Worm (Caenorhabditis elegans) whole organism, L4/young adult: ENCODE data around the gene Y44A6C.1.

Source experiments
- W03F9.2 ChIP-seq: fragments of 150-350 bp; optimal IDR thresholded peaks from 2 replicates; lab custom pipeline; 2014; ENCODE audit warnings: missing biosample characterization, missing genetic modification characterization
- dao-5 ChIP-seq: sonication (generic microtip); optimal IDR thresholded peaks from 2 replicates; lab custom pipeline; 2016; ENCODE audit warnings: missing genotype, missing genetic modification characterization, moderate library complexity, missing compliant biosample characterization
- him-1 ChIP-seq: sonication (generic microtip); optimal IDR thresholded peaks from 2 replicates; lab custom pipeline; 2016; ENCODE audit warnings: missing genotype, missing genetic modification reagents, missing genetic modification characterization, missing compliant biosample characterization

Gene Y44A6C.1

DNA sequence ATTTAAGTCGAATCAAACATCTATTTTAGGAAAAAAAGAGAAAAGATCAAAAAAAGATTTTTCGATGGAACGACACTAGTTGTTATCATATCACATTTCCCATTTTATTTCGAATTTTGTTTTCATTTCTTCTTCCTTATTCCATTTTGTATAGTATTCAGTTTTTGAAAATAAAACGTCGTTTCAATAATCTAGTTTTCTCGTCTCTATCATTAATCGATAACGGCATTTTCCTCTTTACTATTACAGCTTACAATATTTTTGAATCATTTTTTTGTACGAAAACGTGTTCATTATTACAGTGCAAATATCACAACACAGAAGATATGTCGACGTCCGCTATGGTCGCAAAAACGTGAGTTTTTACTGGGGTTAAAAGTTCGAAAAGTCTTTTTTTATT lies at the start of gene Y44A6C.1:
Y44A6C.1 (plus strand) TSS at position 301 of the 400 bp plus-strand sequence.
- TF ChIP-seq him-1 (tag; lab: Kevin White, UChicago) (no peak), dao-5 (tag; lab: Kevin White, UChicago) (no peak), W03F9.2 (tag; lab: Kevin White, UChicago) (no peak)

DNA sequence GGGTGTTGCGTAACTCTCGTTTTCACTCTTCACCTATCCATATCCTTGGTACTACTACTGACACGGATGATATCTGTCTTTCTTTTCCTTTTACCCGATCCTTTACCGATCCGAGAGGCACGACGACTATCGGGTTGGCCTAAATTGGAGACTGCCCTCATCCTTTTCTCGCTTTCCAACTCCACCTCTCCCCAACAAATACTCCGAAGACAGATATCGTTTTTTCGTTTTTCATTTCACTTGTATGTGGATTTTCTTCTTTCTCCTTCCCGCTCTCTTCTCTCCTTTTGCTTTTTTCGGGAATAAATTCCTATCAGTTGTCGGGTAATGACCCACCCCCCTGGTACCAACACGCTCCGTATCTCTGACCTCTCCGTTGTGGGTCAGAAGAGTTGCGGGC lies 48.8 kb upstream of the Y44A6C.1 start:
- no peak for TF ChIP-seq him-1 (tag; lab: Kevin White, UChicago)
- no peak for TF ChIP-seq W03F9.2 (tag; lab: Kevin White, UChicago)
- no peak for TF ChIP-seq dao-5 (tag; lab: Kevin White, UChicago)

DNA sequence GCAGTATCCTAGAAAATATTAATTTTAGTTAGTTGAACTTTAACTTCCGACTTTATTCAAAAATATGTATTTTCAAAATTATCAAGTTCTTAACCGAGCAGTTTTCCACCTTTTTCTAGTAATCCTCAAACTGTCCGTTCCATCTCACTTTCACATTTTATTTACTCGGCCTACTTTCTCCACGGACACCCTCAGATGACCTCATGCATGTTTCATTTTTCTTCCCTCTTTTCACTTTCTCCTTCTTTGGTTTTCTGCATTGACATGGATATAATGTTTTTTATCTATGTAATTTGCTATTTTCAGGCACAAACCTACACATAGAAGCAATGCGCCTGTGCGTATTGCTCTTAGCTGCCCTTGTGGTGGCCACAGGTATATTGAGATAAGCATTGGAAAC lies 46.8 kb upstream of the Y44A6C.1 start, which contains the start of gene mlt-11:
mlt-11 (plus strand) TSS at position 301 of the 400 bp plus-strand sequence.
- TF ChIP-seq W03F9.2 (tag; lab: Kevin White, UChicago): no peak
- TF ChIP-seq him-1 (tag; lab: Kevin White, UChicago): no peak
- no peak for TF ChIP-seq dao-5 (tag; lab: Kevin White, UChicago)

DNA sequence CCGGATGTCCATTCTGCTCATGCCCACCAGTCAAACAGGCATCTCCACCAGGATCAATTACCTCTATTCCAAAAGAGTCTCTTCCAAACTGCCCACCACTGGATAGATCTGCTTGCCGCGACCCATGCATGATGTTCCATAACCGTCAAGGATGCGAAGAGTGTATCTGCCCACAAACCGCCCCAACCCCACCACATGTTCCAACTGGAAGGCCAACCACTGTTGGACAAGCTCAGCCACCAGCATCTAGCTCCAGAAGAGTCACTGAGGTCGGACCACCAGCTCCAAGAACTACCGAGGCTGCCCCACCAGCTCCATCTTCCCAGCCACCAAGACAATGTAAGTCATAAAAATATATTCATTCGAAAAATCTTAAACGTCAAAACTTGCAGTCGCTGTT lies 43.1 kb upstream of the Y44A6C.1 start:
- TF ChIP-seq dao-5 (tag; lab: Kevin White, UChicago) (no peak), W03F9.2 (tag; lab: Kevin White, UChicago) (no peak), him-1 (tag; lab: Kevin White, UChicago) (no peak)

- TF ChIP-seq dao-5 (tag; lab: Kevin White, UChicago): no peak
- TF ChIP-seq him-1 (tag; lab: Kevin White, UChicago): no peak
- TF ChIP-seq W03F9.2 (tag; lab: Kevin White, UChicago): no peak
These were observed 33.5 kb upstream of the Y44A6C.1 start for ce11 chrV:20680189-20680588.

- TF ChIP-seq W03F9.2 (tag; lab: Kevin White, UChicago) (no peak), him-1 (tag; lab: Kevin White, UChicago) (no peak), dao-5 (tag; lab: Kevin White, UChicago) (no peak)
These were observed 32.6 kb upstream of the Y44A6C.1 start, which contains the start of gene srsx-35 for ce11 chrV:20681120-20681519. TSS of gene srsx-35 (plus strand) at chrV:20681420.

DNA sequence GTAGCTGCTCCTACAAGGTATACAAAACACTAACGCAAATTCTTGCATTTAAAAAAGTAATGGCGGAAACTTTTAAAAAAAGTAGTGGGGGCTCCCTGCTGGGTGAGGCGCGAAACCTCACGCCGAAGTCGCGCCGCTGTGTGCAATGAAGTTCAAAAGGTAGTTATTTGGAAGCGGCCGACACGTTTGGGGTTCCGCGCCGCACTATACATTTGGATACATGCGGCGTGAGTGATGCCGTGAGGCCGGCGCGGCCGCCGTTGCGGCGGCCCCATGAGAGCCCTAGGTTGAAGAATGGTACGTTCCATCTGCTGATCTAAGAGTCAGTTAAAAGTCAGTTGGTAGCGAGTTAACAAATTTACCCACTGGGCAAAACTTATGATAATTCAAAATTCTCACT lies 31.9 kb upstream of the Y44A6C.1 start:
- TF ChIP-seq dao-5 (tag; lab: Kevin White, UChicago) (no peak), W03F9.2 (tag; lab: Kevin White, UChicago) (no peak), him-1 (tag; lab: Kevin White, UChicago) (no peak)

DNA sequence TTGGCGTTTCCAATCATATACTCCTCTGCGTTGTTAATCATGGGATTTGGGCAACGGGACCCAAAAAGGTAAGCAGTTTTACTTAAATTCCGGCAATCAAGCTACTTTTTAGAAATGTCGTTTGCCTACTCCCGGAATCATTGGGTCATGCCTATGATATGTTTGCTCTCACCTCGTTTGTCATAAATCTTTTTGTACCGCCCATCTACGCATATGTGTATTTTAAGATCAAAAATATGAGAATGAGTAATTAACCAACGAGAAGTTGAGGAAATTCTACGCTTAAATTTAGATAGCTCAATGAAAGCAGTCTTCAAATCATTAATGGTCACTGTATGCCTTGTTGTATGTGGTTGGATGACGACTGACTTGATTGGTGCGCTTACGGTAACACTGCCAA lies 31.4 kb upstream of the Y44A6C.1 start:
- TF ChIP-seq dao-5 (tag; lab: Kevin White, UChicago) (no peak), W03F9.2 (tag; lab: Kevin White, UChicago) (no peak), him-1 (tag; lab: Kevin White, UChicago) (no peak)

ce11 chrV:20685383-20685782 lies 28.3 kb upstream of the Y44A6C.1 start, which contains the start of gene klf-2:
TSS of gene klf-2 (plus strand) at chrV:20685683.
- TF ChIP-seq him-1 (tag; lab: Kevin White, UChicago) (no peak), dao-5 (tag; lab: Kevin White, UChicago) (no peak)

DNA sequence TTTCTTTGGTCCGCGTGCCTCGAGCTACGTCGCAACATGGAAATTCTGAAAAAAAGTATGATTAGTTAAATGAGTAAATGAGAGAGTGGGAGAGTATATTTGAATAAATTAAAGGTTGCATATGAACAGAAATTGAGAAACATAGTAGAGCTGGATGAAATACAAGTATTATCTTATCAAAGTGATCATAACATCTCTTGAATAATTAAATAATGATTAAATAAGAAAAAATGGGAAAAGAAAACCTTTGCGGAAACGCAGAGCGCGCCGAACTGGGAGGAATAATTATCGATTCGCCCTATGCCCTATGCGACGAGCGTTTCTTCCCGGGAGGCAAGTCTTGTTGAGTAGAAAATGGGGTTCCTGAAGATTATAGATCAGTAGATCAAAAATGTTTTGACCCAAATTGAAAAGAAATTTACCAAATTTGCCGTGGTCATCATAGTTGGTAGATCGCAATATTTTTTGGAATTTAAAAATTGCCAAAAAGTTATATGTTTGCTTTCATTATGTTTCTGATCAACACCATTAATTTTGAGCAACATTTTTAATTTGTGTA lies 24.2 kb upstream of the Y44A6C.1 start, which contains the start of gene F53F8.3:
F53F8.3 (minus strand) TSS at position 51 of the 559 bp plus-strand sequence.
- TF ChIP-seq W03F9.2 (tag; lab: Kevin White, UChicago): no peak
- TF ChIP-seq dao-5 (tag; lab: Kevin White, UChicago): no peak
- TF ChIP-seq him-1 (tag; lab: Kevin White, UChicago): no peak

DNA sequence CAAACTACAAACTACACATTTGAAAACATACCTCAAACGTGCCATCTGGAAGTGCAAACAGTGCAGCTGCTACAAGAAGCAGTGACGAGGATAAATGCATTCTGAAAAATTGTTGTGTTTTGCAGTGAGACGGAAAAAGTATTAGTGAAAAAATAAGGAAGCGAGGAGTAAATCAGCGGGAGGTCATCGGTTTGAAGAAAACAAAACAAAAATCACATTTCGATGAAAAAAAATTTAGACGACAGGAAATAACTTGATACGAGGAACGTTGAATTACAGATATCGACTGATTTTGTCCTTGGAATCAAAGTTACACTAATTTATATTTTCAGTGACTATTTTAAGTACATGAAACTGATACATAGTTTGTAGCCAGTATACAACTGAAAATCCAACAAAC lies 22.1 kb upstream of the Y44A6C.1 start, which contains the start of gene F53F8.4:
F53F8.4 (minus strand) TSS at position 101 of the 400 bp plus-strand sequence.
- no peak for TF ChIP-seq dao-5 (tag; lab: Kevin White, UChicago)
- no peak for TF ChIP-seq him-1 (tag; lab: Kevin White, UChicago)
- TF ChIP-seq W03F9.2 (tag; lab: Kevin White, UChicago): no peak

- TF ChIP-seq him-1 (tag; lab: Kevin White, UChicago) (no peak), W03F9.2 (tag; lab: Kevin White, UChicago) (no peak), dao-5 (tag; lab: Kevin White, UChicago) (no peak)
These were observed 20.8 kb upstream of the Y44A6C.1 start for ce11 chrV:20692903-20693302.

- TF ChIP-seq dao-5 (tag; lab: Kevin White, UChicago) (peak; percentile 59), W03F9.2 (tag; lab: Kevin White, UChicago) (no peak), him-1 (tag; lab: Kevin White, UChicago) (peak; percentile 58)
These were observed 19.8 kb upstream of the Y44A6C.1 start for ce11 chrV:20693968-20694367.

DNA sequence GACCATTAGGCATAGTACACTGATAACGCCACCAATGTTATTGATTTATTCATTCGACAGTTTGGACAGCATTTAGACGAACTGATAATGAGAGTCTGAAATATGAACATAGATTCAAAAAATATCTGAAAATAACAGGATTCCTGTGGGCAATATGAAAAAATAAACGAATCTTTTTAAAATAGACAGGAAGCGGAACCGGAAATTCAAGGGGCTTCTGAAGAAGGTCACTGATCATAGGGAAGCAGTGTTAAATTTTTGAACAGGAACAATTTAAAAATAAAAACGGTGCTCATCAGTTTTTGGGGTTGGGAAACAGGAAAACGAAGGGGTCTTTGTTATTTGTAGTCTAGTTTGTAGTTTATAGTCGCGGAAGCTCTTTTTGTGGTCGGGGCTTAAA lies 15.5 kb upstream of the Y44A6C.1 start, which contains the start of gene F53F8.7:
F53F8.7 (minus strand) TSS at position 101 of the 400 bp plus-strand sequence.
- no peak for TF ChIP-seq him-1 (tag; lab: Kevin White, UChicago)
